Worm (Caenorhabditis elegans): ENCODE measurements around the gene C54D10.5.

C54D10.5 gene

ce11 chrV:12465399-12465798 lies 36.3 kb downstream of the C54D10.5 start (continued):
- TF ChIP-seq tra-1 (GFP tag; IDR thresholded peaks at IDR 0.05) (no peak), lin-1 (GFP tag; IDR thresholded peaks at IDR 0.05) (no peak), dmd-6 (GFP tag; IDR thresholded peaks at IDR 0.05) (peak; percentile 60), dmd-9 (GFP tag; IDR thresholded peaks at IDR 0.05) (no peak), spr-1 (tag; optimal IDR thresholded peaks at IDR 0.05) (no peak), rbr-2 (tag; optimal IDR thresholded peaks at IDR 0.05) (peak; percentile 92), snpc-4 (tag; optimal IDR thresholded peaks at IDR 0.05) (no peak), ceh-44 (GFP tag; IDR thresholded peaks at IDR 0.05) (no peak), pha-4 (GFP tag; IDR thresholded peaks at IDR 0.05) (peak; percentile 36; the same call in 1 of the 2 replicates), pha-4 (tag; optimal IDR thresholded peaks at IDR 0.05) (no peak), tag-97 (GFP tag; IDR thresholded peaks at IDR 0.05) (no peak), zip-11 (GFP tag; IDR thresholded peaks at IDR 0.05) (no peak), fkh-10 (GFP tag; optimal IDR thresholded peaks at IDR 0.05) (peak; percentile 94), fos-1 (tag; optimal IDR thresholded peaks at IDR 0.05) (no peak), saeg-2 (GFP tag; IDR thresholded peaks at IDR 0.05) (0 out of 2 replicates have a peak, but pooled peaks have one; percentile 27), aly-2 (tag; optimal IDR thresholded peaks at IDR 0.05) (no peak), ztf-7 (tag; optimal IDR thresholded peaks at IDR 0.05) (no peak), mxl-3 (GFP tag; optimal IDR thresholded peaks at IDR 0.05) (peak; percentile 40), zfp-3 (GFP tag; conservative IDR thresholded peaks at IDR 0.05) (no peak), php-3 (GFP tag; IDR thresholded peaks at IDR 0.05) (no peak), hif-1 (tag; optimal IDR thresholded peaks at IDR 0.05) (peak in 1 of 2 experiments; percentile 61), Y75B8A.6 (GFP tag; IDR thresholded peaks at IDR 0.05) (0 out of 2 replicates have a peak, but pooled peaks have one; percentile 29), Y5F2A.4 (GFP tag; optimal IDR thresholded peaks at IDR 0.05) (no peak), mdl-1 (tag; optimal IDR thresholded peaks at IDR 0.05) (peak in 1 of 2 experiments; percentile 68), nhr-42 (GFP tag; IDR thresholded peaks at IDR 0.05) (no peak), F10B5.3 (tag; optimal IDR thresholded peaks at IDR 0.05) (no peak), set-16 (GFP tag; IDR thresholded peaks at IDR 0.05) (peak; percentile 95), nhr-41 (GFP tag; IDR thresholded peaks at IDR 0.05) (no peak), ama-1 (optimal IDR thresholded peaks at IDR 0.05) (no peak), attf-4 (tag; optimal IDR thresholded peaks at IDR 0.05) (no peak), nhr-77 (tag; optimal IDR thresholded peaks at IDR 0.05) (no peak), ZK546.5 (tag; optimal IDR thresholded peaks at IDR 0.05) (no peak), lim-7 (GFP tag; IDR thresholded peaks at IDR 0.05) (no peak), mep-1 (tag; optimal IDR thresholded peaks at IDR 0.05) (peak; percentile 76), nhr-28 (tag; optimal IDR thresholded peaks at IDR 0.05) (peak; percentile 42), nhr-111 (GFP tag; optimal IDR thresholded peaks at IDR 0.05) (no peak), ZK337.2 (GFP tag; IDR thresholded peaks at IDR 0.05) (no peak), spr-3 (GFP tag; optimal IDR thresholded peaks at IDR 0.05) (no peak), madf-5 (GFP tag; IDR thresholded peaks at IDR 0.05) (no peak), D1046.2 (GFP tag; IDR thresholded peaks at IDR 0.05) (no peak), dpl-1 (GFP tag; optimal IDR thresholded peaks at IDR 0.05) (peak; percentile 57), lin-13 (GFP tag; optimal IDR thresholded peaks at IDR 0.05) (no peak), T26A8.4 (GFP tag; IDR thresholded peaks at IDR 0.05) (0 out of 2 replicates have a peak, but pooled peaks have one; percentile 45), nhr-25 (tag; optimal IDR thresholded peaks at IDR 0.05; ENCODE audit: borderline replicate concordance, insufficient read depth) (no peak), F49E8.2 (tag; optimal IDR thresholded peaks at IDR 0.05; ENCODE audit: borderline replicate concordance) (no peak), ztf-11 (tag; optimal IDR thresholded peaks at IDR 0.05) (no peak), arid-1 (GFP tag; conservative IDR thresholded peaks at IDR 0.05) (no peak), cey-2 (tag; optimal IDR thresholded peaks at IDR 0.05; ENCODE audit: borderline replicate concordance, insufficient read depth) (no peak), F37D6.2 (tag; optimal IDR thresholded peaks at IDR 0.05) (peak; percentile 67), F26F4.8 (GFP tag; conservative IDR thresholded peaks at IDR 0.05) (no peak), nhr-10 (tag; optimal IDR thresholded peaks at IDR 0.05) (no peak), nhr-237 (tag; optimal IDR thresholded peaks at IDR 0.05) (no peak)

All from whole organism, L4 larva.